Fruit fly (Drosophila melanogaster) whole organism, embryonic: ENCODE data around the gene Ubqn.

Experiments
- B-H2 ChIP-seq: fragments of 200-800 bp; sonication (Bioruptor generic); optimal IDR thresholded peaks from 2 replicates; lab custom pipeline; 2018; ENCODE audit warnings: missing biosample characterization, mild to moderate bottlenecking, missing genetic modification characterization
- BEAF-32 ChIP-seq: fragments of 200-800 bp; sonication (Bioruptor generic); optimal IDR thresholded peaks from 3 replicates; lab custom pipeline; 2017; ENCODE audit warnings: missing biosample characterization, missing genetic modification characterization, mild to moderate bottlenecking, moderate library complexity, missing genetic modification reagents
- CG10543 ChIP-seq: fragments of 200-800 bp; sonication (Bioruptor generic); optimal IDR thresholded peaks from 3 replicates; lab custom pipeline; 2017; ENCODE audit warnings: missing biosample characterization, mild to moderate bottlenecking, missing genetic modification characterization, moderate library complexity
- CG11085 ChIP-seq: fragments of 200-800 bp; sonication (Bioruptor generic); IDR thresholded peaks from 2 replicates; pipeline ENCODE4 v1.3.6; 2022; ENCODE audit warnings: missing biosample characterization, missing genetic modification characterization
- CG11560 ChIP-seq: fragments of 200-800 bp; sonication (Bioruptor generic); IDR thresholded peaks from 3 replicates; pipeline ENCODE4 v1.3.6; 2022; ENCODE audit warnings: missing biosample characterization, missing genetic modification characterization
- CG1233 ChIP-seq: fragments of 200-800 bp; sonication (Bioruptor generic); optimal IDR thresholded peaks from 4 replicates; lab custom pipeline; 2018; ENCODE audit warnings: missing biosample characterization, mild to moderate bottlenecking, missing genetic modification characterization
- CG13296 ChIP-seq: fragments of 200-800 bp; sonication (Bioruptor generic); optimal IDR thresholded peaks from 3 replicates; lab custom pipeline; 2018; ENCODE audit warnings: missing biosample characterization, mild to moderate bottlenecking, missing genetic modification characterization
- CG15011 ChIP-seq: fragments of 200-800 bp; sonication (Bioruptor generic); optimal IDR thresholded peaks from 3 replicates; lab custom pipeline; 2018; ENCODE audit warnings: missing biosample characterization, mild to moderate bottlenecking, missing genetic modification characterization
- CG17328 ChIP-seq: fragments of 200-800 bp; sonication (Bioruptor generic); IDR thresholded peaks from 2 replicates; pipeline ENCODE4 v1.3.6; 2022; ENCODE audit warnings: missing biosample characterization, missing genetic modification characterization
- CG2129 ChIP-seq: fragments of 200-800 bp; sonication (Bioruptor generic); IDR thresholded peaks from 2 replicates; pipeline ENCODE4 v1.3.6; 2022; ENCODE audit warnings: missing biosample characterization, missing genetic modification characterization; ENCODE audit not compliant: partially characterized antibody
- CG2712 ChIP-seq: fragments of 200-800 bp; optimal IDR thresholded peaks from 3 replicates; lab custom pipeline; 2019; ENCODE audit warnings: missing biosample characterization, mild to moderate bottlenecking, missing genetic modification characterization, moderate library complexity
- CG31365 ChIP-seq: fragments of 200-800 bp; sonication (Bioruptor generic); optimal IDR thresholded peaks from 2 replicates; lab custom pipeline; 2018; ENCODE audit warnings: missing biosample characterization, mild to moderate bottlenecking, missing genetic modification characterization
- CG3407 ChIP-seq: fragments of 200-800 bp; sonication (Bioruptor generic); optimal IDR thresholded peaks from 2 replicates; lab custom pipeline; 2018; ENCODE audit warnings: missing biosample characterization, mild to moderate bottlenecking, missing genetic modification characterization
- CG34376 ChIP-seq: fragments of 200-800 bp; sonication (Bioruptor generic); optimal IDR thresholded peaks from 2 replicates; lab custom pipeline; 2018; ENCODE audit warnings: missing biosample characterization, mild to moderate bottlenecking, missing genetic modification characterization
- CG43689 ChIP-seq: fragments of 200-800 bp; sonication (Bioruptor generic); IDR thresholded peaks from 2 replicates; pipeline ENCODE4 v1.3.6; 2022; ENCODE audit warnings: missing biosample characterization, missing genetic modification characterization
- CG4730 ChIP-seq: fragments of 200-800 bp; sonication (Bioruptor generic); IDR thresholded peaks from 2 replicates; pipeline ENCODE4 v1.3.6; 2022; ENCODE audit warnings: missing biosample characterization, missing genetic modification characterization
- CG6254 ChIP-seq: fragments of 200-800 bp; sonication (Bioruptor generic); optimal IDR thresholded peaks from 3 replicates; lab custom pipeline; 2017; ENCODE audit warnings: mild to moderate bottlenecking, missing biosample characterization, missing genetic modification reagents, missing genetic modification characterization
- CG7839 ChIP-seq: fragments of 200-800 bp; sonication (Bioruptor generic); optimal IDR thresholded peaks from 3 replicates; lab custom pipeline; 2018; ENCODE audit warnings: missing biosample characterization, mild to moderate bottlenecking, missing genetic modification characterization, moderate library complexity
- CG8089 ChIP-seq: fragments of 200-800 bp; sonication (Bioruptor generic); optimal IDR thresholded peaks from 3 replicates; lab custom pipeline; 2016; ENCODE audit warnings: missing biosample characterization, missing genetic modification characterization
- CG8765 ChIP-seq: fragments of 200-800 bp; sonication (Bioruptor generic); IDR thresholded peaks from 2 replicates; pipeline ENCODE4 v1.3.6; 2022; ENCODE audit warnings: missing biosample characterization, missing genetic modification characterization
- CoRest ChIP-seq: fragments of 200-800 bp; sonication (Bioruptor generic); optimal IDR thresholded peaks from 3 replicates; lab custom pipeline; 2018; ENCODE audit warnings: missing biosample characterization, mild to moderate bottlenecking, missing genetic modification characterization, moderate library complexity
- Dbx ChIP-seq: fragments of 200-800 bp; sonication (Bioruptor generic); IDR thresholded peaks from 3 replicates; pipeline ENCODE4 v1.3.6; 2022; ENCODE audit warnings: missing biosample characterization, missing genetic modification characterization
- Drgx ChIP-seq: fragments of 200-800 bp; sonication (Bioruptor generic); IDR thresholded peaks from 2 replicates; pipeline ENCODE4 v1.3.6; 2022; ENCODE audit warnings: missing biosample characterization, missing genetic modification characterization
- GATAe ChIP-seq: fragments of 200-800 bp; sonication (Bioruptor generic); conservative IDR thresholded peaks from 2 replicates; pipeline ENCODE4 v1.3.6; 2022; ENCODE audit warnings: missing biosample characterization, missing genetic modification characterization
- Hr3 ChIP-seq: fragments of 200-800 bp; sonication (Bioruptor generic); optimal IDR thresholded peaks from 3 replicates; lab custom pipeline; 2016; ENCODE audit warnings: missing biosample characterization, missing genetic modification characterization
- Med ChIP-seq: fragments of 200-800 bp; sonication (Bioruptor generic); peaks from one replicate; lab custom pipeline; 2016; ENCODE audit warnings: missing biosample characterization, missing genetic modification characterization, mild to moderate bottlenecking, inconsistent platforms, moderate library complexity
- PHDP ChIP-seq: fragments of 200-800 bp; sonication (Bioruptor generic); optimal IDR thresholded peaks from 3 replicates; lab custom pipeline; 2018; ENCODE audit warnings: missing biosample characterization, mild to moderate bottlenecking, missing genetic modification characterization, moderate library complexity
- Taf1 ChIP-seq: fragments of 200-800 bp; sonication (Bioruptor generic); IDR thresholded peaks from 2 replicates; pipeline ENCODE4 v1.3.6; 2022; ENCODE audit warnings: missing biosample characterization, missing genetic modification characterization
- Trl ChIP-seq, 3 experiments: fragments of >200 bp in 2 of 3; fragments of 200-800 bp in 1 of 3; sonication (Bioruptor generic) in 1 of 3; optimal IDR thresholded peaks; 2 replicates in 1 of 3; 3 replicates in 2 of 3; lab custom pipeline; 2016 to 2017; ENCODE audit warnings: missing biosample characterization in 1 of 3, missing genetic modification characterization in 1 of 3
- abd-A ChIP-seq: fragments of 200-800 bp; sonication (Bioruptor generic); optimal IDR thresholded peaks from 3 replicates; lab custom pipeline; 2019; ENCODE audit warnings: missing biosample characterization, mild to moderate bottlenecking, missing genetic modification characterization, moderate library complexity
- aop ChIP-seq: fragments of 200-800 bp; sonication (Bioruptor generic); IDR thresholded peaks from 2 replicates; pipeline ENCODE4 v1.3.6; 2022; ENCODE audit warnings: missing biosample characterization, missing genetic modification characterization
- ato ChIP-seq: fragments of 200-800 bp; sonication (Bioruptor generic); IDR thresholded peaks from 2 replicates; pipeline ENCODE4 v1.3.6; 2022; ENCODE audit warnings: missing biosample characterization, missing genetic modification characterization; ENCODE audit not compliant: partially characterized antibody
- crol ChIP-seq: fragments of 200-800 bp; sonication (Bioruptor generic); IDR thresholded peaks from 2 replicates; pipeline ENCODE4 v1.3.6; 2022; ENCODE audit warnings: missing biosample characterization, missing genetic modification characterization
- fd64A ChIP-seq: fragments of 200-800 bp; sonication (Bioruptor generic); optimal IDR thresholded peaks from 3 replicates; lab custom pipeline; 2018; ENCODE audit warnings: missing biosample characterization, mild to moderate bottlenecking, missing genetic modification characterization
- hbn ChIP-seq: fragments of 200-800 bp; sonication (Bioruptor generic); IDR thresholded peaks from 2 replicates; pipeline ENCODE4 v1.3.6; 2022; ENCODE audit warnings: missing biosample characterization, missing genetic modification characterization; ENCODE audit not compliant: partially characterized antibody
- lilli ChIP-seq: fragments of 200-800 bp; sonication (Bioruptor generic); optimal IDR thresholded peaks from 3 replicates; lab custom pipeline; 2016; ENCODE audit warnings: missing biosample characterization, missing genetic modification characterization
- lmd ChIP-seq: fragments of 200-800 bp; sonication (Bioruptor generic); IDR thresholded peaks from 2 replicates; pipeline ENCODE4 v1.3.6; 2022; ENCODE audit warnings: missing biosample characterization, missing genetic modification characterization
- mirr ChIP-seq: fragments of 200-800 bp; sonication (Bioruptor generic); optimal IDR thresholded peaks from 3 replicates; lab custom pipeline; 2018; ENCODE audit warnings: missing biosample characterization, mild to moderate bottlenecking, missing genetic modification characterization
- nau ChIP-seq: fragments of 200-800 bp; sonication (Bioruptor generic); optimal IDR thresholded peaks from 3 replicates; lab custom pipeline; 2017; ENCODE audit warnings: missing biosample characterization, mild to moderate bottlenecking, missing genetic modification characterization, missing genetic modification reagents
- peb ChIP-seq: fragments of 200-800 bp; sonication (Bioruptor generic); IDR thresholded peaks from 2 replicates; pipeline ENCODE4 v1.3.6; 2022; ENCODE audit warnings: missing biosample characterization, missing genetic modification characterization
- pho ChIP-seq: fragments of 200-800 bp; sonication (Bioruptor generic); optimal IDR thresholded peaks from 2 replicates; lab custom pipeline; 2016; ENCODE audit warnings: missing biosample characterization, missing genetic modification characterization
- sqz ChIP-seq: fragments of 200-800 bp; sonication (Bioruptor generic); optimal IDR thresholded peaks from 3 replicates; lab custom pipeline; 2018; ENCODE audit warnings: missing biosample characterization, mild to moderate bottlenecking, missing genetic modification characterization
- tna ChIP-seq: fragments of 200-800 bp; sonication (Bioruptor generic); IDR thresholded peaks from 2 replicates; pipeline ENCODE4 v1.3.6; 2022; ENCODE audit warnings: missing biosample characterization, missing genetic modification characterization; ENCODE audit not compliant: partially characterized antibody
- z ChIP-seq: fragments of 200-800 bp; sonication (Bioruptor generic); IDR thresholded peaks from 3 replicates; pipeline ENCODE4 v1.3.6; 2022; ENCODE audit warnings: missing biosample characterization, missing genetic modification characterization
- zen ChIP-seq: fragments of 200-800 bp; sonication (Bioruptor generic); optimal IDR thresholded peaks from 3 replicates; lab custom pipeline; 2018; ENCODE audit warnings: missing biosample characterization, mild to moderate bottlenecking, missing genetic modification characterization, moderate library complexity

The Ubqn gene

dm6 chrX:19668405-19668804 is 15.2 kb upstream of the Ubqn start (continued):
- no peak for TF ChIP-seq Trl (optimal IDR thresholded peaks at IDR 0.05; lab: Kevin White, UChicago)
- TF ChIP-seq Trl (GFP tag; optimal IDR thresholded peaks at IDR 0.05; lab: Kevin White, UChicago) = peak; percentile 98
- peak; percentile 85 for TF ChIP-seq fd64A (GFP tag; lab: Kevin White, UChicago)
- no peak for TF ChIP-seq ato
- peak; percentile 89 for TF ChIP-seq Dbx (GFP tag; lab: Robert Waterston, UW)
- peak; percentile 78 for TF ChIP-seq sqz (GFP tag; lab: Kevin White, UChicago)
- peak; percentile 86 for TF ChIP-seq mirr (GFP tag; lab: Kevin White, UChicago)
- TF ChIP-seq CG8089 = peak; percentile 96
- no peak for TF ChIP-seq nau
- no peak for TF ChIP-seq abd-A (tag; lab: Kevin White, UChicago)
- TF ChIP-seq CG31365 = peak; percentile 78
- no peak for TF ChIP-seq CG2129 (GFP tag; lab: Robert Waterston, UW)
- peak; percentile 95 for TF ChIP-seq CG2712 (tag; lab: Kevin White, UChicago)
- TF ChIP-seq tna (GFP tag; lab: Robert Waterston, UW) = no peak
- TF ChIP-seq CG13296 (GFP tag; lab: Kevin White, UChicago) = peak; percentile 87
- peak; percentile 95 for TF ChIP-seq Hr3 (GFP tag; lab: Kevin White, UChicago)
- peak; percentile 100 for TF ChIP-seq Med (GFP tag; lab: Kevin White, UChicago)
- TF ChIP-seq CG11085 (GFP tag; lab: Robert Waterston, UW) = peak; percentile 83
- peak; percentile 96 for TF ChIP-seq CG10543 (GFP tag; lab: Kevin White, UChicago)
- TF ChIP-seq aop (GFP tag; lab: Robert Waterston, UW) = peak; percentile 89
- peak; percentile 98 for TF ChIP-seq CG17328
- TF ChIP-seq GATAe (GFP tag; lab: Robert Waterston, UW) = peak; percentile 75
- TF ChIP-seq CG43689 (GFP tag; lab: Robert Waterston, UW) = peak; percentile 92
- peak; percentile 97 for TF ChIP-seq CoRest (tag; lab: Kevin White, UChicago)
- peak; percentile 92 for TF ChIP-seq lmd (GFP tag; lab: Robert Waterston, UW)
- peak; percentile 85 for TF ChIP-seq CG11560 (tag; lab: Robert Waterston, UW)
- TF ChIP-seq lilli (GFP tag; lab: Kevin White, UChicago) = peak; percentile 99

- TF ChIP-seq BEAF-32 (GFP tag; lab: Kevin White, UChicago) = no peak
- no peak for TF ChIP-seq CG2712 (tag; lab: Kevin White, UChicago)
- peak; percentile 1 for TF ChIP-seq CG34376 (GFP tag; lab: Kevin White, UChicago)
- TF ChIP-seq PHDP (tag; lab: Kevin White, UChicago) = no peak
- peak; percentile 58; the same call in 1 of the 3 replicates for TF ChIP-seq z
- no peak for TF ChIP-seq zen (tag; lab: Kevin White, UChicago)
- TF ChIP-seq Med (GFP tag; lab: Kevin White, UChicago) = peak; percentile 26
- no peak for TF ChIP-seq CG1233 (GFP tag; lab: Kevin White, UChicago)
- no peak for TF ChIP-seq CG6254 (GFP tag; lab: Kevin White, UChicago)
- TF ChIP-seq peb = no peak
- TF ChIP-seq pho (GFP tag; lab: Kevin White, UChicago) = no peak
- no peak for TF ChIP-seq crol (GFP tag; lab: Robert Waterston, UW)
- no peak for TF ChIP-seq B-H2 (GFP tag; lab: Kevin White, UChicago)
- no peak for TF ChIP-seq Taf1 (GFP tag; lab: Robert Waterston, UW)
- TF ChIP-seq CG8765 (GFP tag; lab: Robert Waterston, UW) = no peak
- TF ChIP-seq CG3407 (GFP tag; lab: Kevin White, UChicago) = no peak
- no peak for TF ChIP-seq Drgx (GFP tag; lab: Robert Waterston, UW)
- no peak for TF ChIP-seq CG7839 (tag; lab: Kevin White, UChicago)
- TF ChIP-seq CG4730 = no peak
- TF ChIP-seq hbn (GFP tag; lab: Robert Waterston, UW) = no peak
- TF ChIP-seq CG15011 = no peak
Measured at dm6 chrX:19675662-19676061, 7.9 kb upstream of the Ubqn start, which contains the start of gene et. Gene et (minus strand): TSS chrX:19675891.
